Fruit fly (Drosophila melanogaster) whole organism, embryonic: ENCODE data around the gene CG43815.

ENCODE experiments used
- Atf-2 ChIP-seq: fragments of 200-800 bp; sonication (Bioruptor generic); optimal IDR thresholded peaks from 2 replicates; lab custom pipeline; 2016; ENCODE audit warnings: missing biosample characterization, missing genetic modification characterization
- Bteb2 ChIP-seq: fragments of 200-800 bp; sonication (Bioruptor generic); optimal IDR thresholded peaks from 2 replicates; lab custom pipeline; 2016; ENCODE audit warnings: missing biosample characterization, missing genetic modification characterization
- CG1024 ChIP-seq: fragments of 200-800 bp; sonication (Bioruptor generic); IDR thresholded peaks from 2 replicates; pipeline ENCODE4 v1.3.6; 2022; ENCODE audit warnings: missing biosample characterization, missing genetic modification characterization
- CG11456 ChIP-seq: fragments of 200-800 bp; sonication (Bioruptor generic); IDR thresholded peaks from 3 replicates; pipeline ENCODE4 v1.3.6; 2022; ENCODE audit warnings: missing biosample characterization, missing genetic modification characterization
- CG12299 ChIP-seq: fragments of 200-800 bp; sonication (Bioruptor generic); optimal IDR thresholded peaks from 2 replicates; lab custom pipeline; 2018; ENCODE audit warnings: missing biosample characterization, mild to moderate bottlenecking, missing genetic modification characterization
- CG13775 ChIP-seq: fragments of 200-800 bp; sonication (Bioruptor generic); optimal IDR thresholded peaks from 3 replicates; lab custom pipeline; 2017; ENCODE audit warnings: missing biosample characterization, mild to moderate bottlenecking, missing genetic modification characterization
- CG15514 ChIP-seq: fragments of 200-800 bp; sonication (Bioruptor generic); optimal IDR thresholded peaks from 3 replicates; lab custom pipeline; 2017; ENCODE audit warnings: missing biosample characterization, missing genetic modification characterization, mild to moderate bottlenecking, moderate library complexity, missing genetic modification reagents
- CG1647 ChIP-seq: fragments of 200-800 bp; sonication (Bioruptor generic); optimal IDR thresholded peaks from 3 replicates; lab custom pipeline; 2016; ENCODE audit warnings: missing biosample characterization, missing genetic modification characterization
- CG17186 ChIP-seq: fragments of 200-800 bp; sonication (Bioruptor generic); optimal IDR thresholded peaks from 3 replicates; lab custom pipeline; 2017; ENCODE audit warnings: missing biosample characterization, missing genetic modification reagents, missing genetic modification characterization
- CG17829 ChIP-seq: fragments of 200-800 bp; optimal IDR thresholded peaks from 2 replicates; lab custom pipeline; 2019; ENCODE audit warnings: missing biosample characterization, mild to moderate bottlenecking, missing genetic modification characterization, moderate library complexity
- CG30431 ChIP-seq: fragments of 200-800 bp; sonication (Bioruptor generic); optimal IDR thresholded peaks from 2 replicates; lab custom pipeline; 2017; ENCODE audit warnings: missing biosample characterization, missing genetic modification characterization
- CG31388 ChIP-seq: fragments of 200-800 bp; sonication (Bioruptor generic); optimal IDR thresholded peaks from 2 replicates; lab custom pipeline; 2016; ENCODE audit warnings: missing biosample characterization, missing genetic modification characterization
- CG32532 ChIP-seq: fragments of 200-800 bp; sonication (Bioruptor generic); IDR thresholded peaks from 2 replicates; pipeline ENCODE4 v1.3.6; 2022; ENCODE audit warnings: missing biosample characterization, missing genetic modification characterization
- CG33557 ChIP-seq: fragments of 200-800 bp; sonication (Bioruptor generic); optimal IDR thresholded peaks from 2 replicates; lab custom pipeline; 2019; ENCODE audit warnings: missing biosample characterization, mild to moderate bottlenecking, missing genetic modification characterization, moderate library complexity
- CG3407 ChIP-seq: fragments of 200-800 bp; sonication (Bioruptor generic); optimal IDR thresholded peaks from 2 replicates; lab custom pipeline; 2018; ENCODE audit warnings: missing biosample characterization, mild to moderate bottlenecking, missing genetic modification characterization
- CG34224 ChIP-seq: fragments of 200-800 bp; sonication (Bioruptor generic); IDR thresholded peaks from 3 replicates; pipeline ENCODE4 v1.3.6; 2022; ENCODE audit warnings: missing biosample characterization, missing genetic modification characterization; ENCODE audit not compliant: partially characterized antibody
- CG42726 ChIP-seq: fragments of 200-800 bp; sonication (Bioruptor generic); IDR thresholded peaks from 2 replicates; pipeline ENCODE4 v1.3.6; 2022; ENCODE audit warnings: missing biosample characterization, missing genetic modification characterization; ENCODE audit not compliant: partially characterized antibody
- CG4820 ChIP-seq: fragments of 200-800 bp; sonication (Bioruptor generic); optimal IDR thresholded peaks from 3 replicates; lab custom pipeline; 2016; ENCODE audit warnings: missing biosample characterization, missing genetic modification characterization
- CG5180 ChIP-seq: fragments of 200-800 bp; sonication (Bioruptor generic); optimal IDR thresholded peaks from 3 replicates; lab custom pipeline; 2017; ENCODE audit warnings: missing biosample characterization, missing genetic modification characterization, mild to moderate bottlenecking, moderate library complexity, missing genetic modification reagents
- CG7839 ChIP-seq: fragments of 200-800 bp; sonication (Bioruptor generic); optimal IDR thresholded peaks from 3 replicates; lab custom pipeline; 2018; ENCODE audit warnings: missing biosample characterization, mild to moderate bottlenecking, missing genetic modification characterization, moderate library complexity
- CG9876 ChIP-seq: fragments of 200-800 bp; sonication (Bioruptor generic); optimal IDR thresholded peaks from 2 replicates; lab custom pipeline; 2016; ENCODE audit warnings: missing biosample characterization, missing genetic modification characterization
- D19A ChIP-seq: fragments of 200-800 bp; optimal IDR thresholded peaks from 3 replicates; lab custom pipeline; 2019; ENCODE audit warnings: missing biosample characterization, mild to moderate bottlenecking, missing genetic modification characterization, moderate library complexity
- Gsc ChIP-seq: fragments of 200-800 bp; sonication (Bioruptor generic); IDR thresholded peaks from 2 replicates; pipeline ENCODE4 v1.3.6; 2022; ENCODE audit warnings: missing biosample characterization, missing genetic modification characterization
- H15 ChIP-seq: fragments of 200-800 bp; sonication (Bioruptor generic); IDR thresholded peaks from 3 replicates; pipeline ENCODE4 v1.3.6; 2022; ENCODE audit warnings: missing biosample characterization, missing genetic modification characterization
- H2.0 ChIP-seq: fragments of 200-800 bp; sonication (Bioruptor generic); IDR thresholded peaks from 2 replicates; pipeline ENCODE4 v1.3.6; 2022; ENCODE audit warnings: missing biosample characterization, missing genetic modification characterization
- Hand ChIP-seq: fragments of 200-800 bp; sonication (Bioruptor generic); optimal IDR thresholded peaks from 2 replicates; lab custom pipeline; 2017; ENCODE audit warnings: mild to moderate bottlenecking, missing biosample characterization, missing genetic modification reagents, missing genetic modification characterization
- MESR4 ChIP-seq: fragments of 200-800 bp; sonication (Bioruptor generic); optimal IDR thresholded peaks from 2 replicates; lab custom pipeline; 2018; ENCODE audit warnings: missing biosample characterization, mild to moderate bottlenecking, missing genetic modification characterization, moderate library complexity
- NC2α ChIP-seq: fragments of 200-800 bp; sonication (Bioruptor generic); optimal IDR thresholded peaks from 2 replicates; lab custom pipeline; 2016; ENCODE audit warnings: missing biosample characterization, missing genetic modification characterization
- Ravus ChIP-seq: fragments of 200-800 bp; sonication (Bioruptor generic); IDR thresholded peaks from 2 replicates; pipeline ENCODE4 v1.3.6; 2022; ENCODE audit warnings: missing biosample characterization, missing genetic modification characterization
- Scr ChIP-seq: fragments of 200-800 bp; sonication (Bioruptor generic); IDR thresholded peaks from 2 replicates; pipeline ENCODE4 v1.3.6; 2022; ENCODE audit warnings: missing biosample characterization, missing genetic modification characterization; ENCODE audit not compliant: partially characterized antibody
- Sox100B ChIP-seq: fragments of 200-800 bp; sonication (Bioruptor generic); optimal IDR thresholded peaks from 3 replicates; lab custom pipeline; 2018; ENCODE audit warnings: missing biosample characterization, mild to moderate bottlenecking, missing genetic modification characterization
- Tbp ChIP-seq: fragments of >200 bp; optimal IDR thresholded peaks from 2 replicates; lab custom pipeline; 2018; ENCODE audit warnings: missing biosample characterization, missing genetic modification characterization
- Trl ChIP-seq, 3 experiments: fragments of >200 bp in 2 of 3; fragments of 200-800 bp in 1 of 3; sonication (Bioruptor generic) in 1 of 3; optimal IDR thresholded peaks; 2 replicates in 1 of 3; 3 replicates in 2 of 3; lab custom pipeline; 2016 to 2017; ENCODE audit warnings: missing biosample characterization in 1 of 3, missing genetic modification characterization in 1 of 3
- YL-1 ChIP-seq: fragments of 200-800 bp; sonication (Bioruptor generic); optimal IDR thresholded peaks from 3 replicates; lab custom pipeline; 2017; ENCODE audit warnings: missing biosample characterization, mild to moderate bottlenecking, missing genetic modification characterization
- ci ChIP-seq: fragments of 200-800 bp; sonication (Bioruptor generic); IDR thresholded peaks from 3 replicates; pipeline ENCODE4 v1.3.6; 2022; ENCODE audit warnings: missing biosample characterization, missing genetic modification characterization
- danr ChIP-seq: fragments of 200-800 bp; sonication (Bioruptor generic); IDR thresholded peaks from 2 replicates; pipeline ENCODE4 v1.3.6; 2022; ENCODE audit warnings: missing biosample characterization, missing genetic modification characterization
- gsb-n ChIP-seq: fragments of 200-800 bp; sonication (Bioruptor generic); optimal IDR thresholded peaks from 3 replicates; lab custom pipeline; 2018; ENCODE audit warnings: missing biosample characterization, mild to moderate bottlenecking, missing genetic modification characterization
- hb ChIP-seq: fragments of 200-800 bp; sonication (Bioruptor generic); IDR thresholded peaks from 3 replicates; pipeline ENCODE4 v1.3.6; 2022; ENCODE audit warnings: missing biosample characterization, missing genetic modification characterization; ENCODE audit not compliant: partially characterized antibody
- ind ChIP-seq: fragments of 200-800 bp; sonication (Bioruptor generic); optimal IDR thresholded peaks from 3 replicates; lab custom pipeline; 2016; ENCODE audit warnings: missing biosample characterization, missing genetic modification characterization
- oc ChIP-seq: fragments of 200-800 bp; sonication (Bioruptor generic); optimal IDR thresholded peaks from 2 replicates; lab custom pipeline; 2018; ENCODE audit warnings: missing biosample characterization, mild to moderate bottlenecking, missing genetic modification characterization, moderate library complexity
- psq ChIP-seq: fragments of 200-800 bp; sonication (Bioruptor generic); optimal IDR thresholded peaks from 2 replicates; lab custom pipeline; 2017; ENCODE audit warnings: missing biosample characterization, missing genetic modification characterization
- ranshi ChIP-seq: fragments of 200-800 bp; sonication (Bioruptor generic); IDR thresholded peaks from 2 replicates; pipeline ENCODE4 v1.3.6; 2022; ENCODE audit warnings: missing biosample characterization, missing genetic modification characterization
- sim ChIP-seq: fragments of 200-800 bp; sonication (Bioruptor generic); IDR thresholded peaks from 2 replicates; pipeline ENCODE4 v1.3.6; 2022; ENCODE audit warnings: missing biosample characterization, missing genetic modification characterization
- so ChIP-seq: fragments of 200-800 bp; sonication (Bioruptor generic); IDR thresholded peaks from 3 replicates; pipeline ENCODE4 v1.3.6; 2022; ENCODE audit warnings: missing biosample characterization, missing genetic modification characterization
- sob ChIP-seq: fragments of 200-800 bp; sonication (Bioruptor generic); IDR thresholded peaks from 2 replicates; pipeline ENCODE4 v1.3.6; 2022; ENCODE audit warnings: missing biosample characterization, missing genetic modification characterization
- sqz ChIP-seq: fragments of 200-800 bp; sonication (Bioruptor generic); optimal IDR thresholded peaks from 3 replicates; lab custom pipeline; 2018; ENCODE audit warnings: missing biosample characterization, mild to moderate bottlenecking, missing genetic modification characterization
- twi ChIP-seq: fragments of 200-800 bp; optimal IDR thresholded peaks from 2 replicates; lab custom pipeline; 2019; ENCODE audit warnings: missing biosample characterization, mild to moderate bottlenecking, missing genetic modification characterization, moderate library complexity
- unc-4 ChIP-seq: fragments of 200-800 bp; sonication (Bioruptor generic); IDR thresholded peaks from 2 replicates; pipeline ENCODE4 v1.3.6; 2022; ENCODE audit warnings: missing biosample characterization, missing genetic modification characterization; ENCODE audit not compliant: partially characterized antibody
- vvl ChIP-seq: fragments of 200-800 bp; sonication (Bioruptor generic); IDR thresholded peaks from 2 replicates; pipeline ENCODE4 v1.3.6; 2022; ENCODE audit warnings: missing biosample characterization, missing genetic modification characterization
- yki ChIP-seq: fragments of >200 bp; optimal IDR thresholded peaks from 3 replicates; lab custom pipeline; 2018

Gene CG43815

dm6 chr2L:3575679-3576442, at the start of gene CG43815:
TSS of gene CG43815 (plus strand) at chr2L:3576210.
- TF ChIP-seq unc-4 (GFP tag; lab: Robert Waterston, UW) (no peak), Ravus (GFP tag; lab: Robert Waterston, UW) (no peak), psq (GFP tag; lab: Kevin White, UChicago) (no peak), Gsc (GFP tag; lab: Robert Waterston, UW) (no peak), NC2α (GFP tag; lab: Kevin White, UChicago) (no peak), CG1024 (GFP tag; lab: Robert Waterston, UW) (no peak), yki (lab: Kevin White, UChicago) (no peak), CG33557 (GFP tag; lab: Kevin White, UChicago) (no peak), Scr (no peak), H2.0 (no peak), ind (GFP tag; lab: Kevin White, UChicago) (no peak), CG17829 (tag; lab: Kevin White, UChicago) (no peak), CG3407 (GFP tag; lab: Kevin White, UChicago) (peak; percentile 15), sqz (GFP tag; lab: Kevin White, UChicago) (no peak), ci (GFP tag; lab: Robert Waterston, UW) (peak; percentile 10; the same call in 1 of the 3 replicates), sob (GFP tag; lab: Robert Waterston, UW) (no peak), danr (GFP tag; lab: Robert Waterston, UW) (no peak), hb (GFP tag; lab: Robert Waterston, UW) (no peak), CG7839 (peak; percentile 1), CG32532 (no peak), CG17186 (GFP tag; lab: Kevin White, UChicago) (no peak), CG15514 (GFP tag; lab: Kevin White, UChicago) (no peak), gsb-n (tag; lab: Kevin White, UChicago) (no peak), YL-1 (GFP tag; lab: Kevin White, UChicago) (no peak), CG42726 (GFP tag; lab: Robert Waterston, UW) (no peak), CG34224 (GFP tag; lab: Robert Waterston, UW) (no peak), sim (GFP tag; lab: Robert Waterston, UW) (no peak), vvl (no peak), CG4820 (GFP tag; lab: Kevin White, UChicago) (no peak), Tbp (GFP tag; lab: Kevin White, UChicago) (no peak), D19A (tag; lab: Kevin White, UChicago) (no peak), CG9876 (GFP tag; lab: Kevin White, UChicago) (no peak), CG11456 (GFP tag; lab: Robert Waterston, UW) (no peak), oc (no peak), CG31388 (GFP tag; lab: Kevin White, UChicago) (no peak), CG12299 (tag; lab: Kevin White, UChicago) (no peak), CG30431 (GFP tag; lab: Kevin White, UChicago) (no peak), Bteb2 (GFP tag; lab: Kevin White, UChicago) (no peak), MESR4 (GFP tag; lab: Kevin White, UChicago) (no peak), CG13775 (no peak), Atf-2 (GFP tag; lab: Kevin White, UChicago) (no peak), H15 (GFP tag; lab: Robert Waterston, UW) (no peak), so (GFP tag; lab: Robert Waterston, UW) (no peak), Trl (optimal IDR thresholded peaks at IDR 0.05; lab: Kevin White, UChicago) (no peak), Trl (GFP tag; optimal IDR thresholded peaks at IDR 0.05; lab: Kevin White, UChicago) (no peak), Hand (GFP tag; lab: Kevin White, UChicago) (no peak), CG1647 (GFP tag; lab: Kevin White, UChicago) (no peak), CG5180 (GFP tag; lab: Kevin White, UChicago) (no peak), twi (no peak), ranshi (GFP tag; lab: Robert Waterston, UW) (no peak), Sox100B (no peak)
